Worm (Caenorhabditis elegans) whole organism, late embryonic: ENCODE results near the gene B0495.9.

Experiments
- C38D4.7 ChIP-seq: fragments of 200-800 bp; sonication (Bioruptor generic); optimal IDR thresholded peaks from 2 replicates; lab custom pipeline; 2018; ENCODE audit warnings: mild to moderate bottlenecking, missing genetic modification characterization, moderate library complexity, missing compliant biosample characterization
- Y22D7AL.16 ChIP-seq: sonication (generic microtip); optimal IDR thresholded peaks from 2 replicates; lab custom pipeline; 2016; ENCODE audit warnings: missing genetic modification characterization, missing compliant biosample characterization
- ahr-1 ChIP-seq: sonication (generic microtip); optimal IDR thresholded peaks from 2 replicates; lab custom pipeline; 2016; ENCODE audit warnings: missing genetic modification characterization, missing compliant biosample characterization
- ceh-14 ChIP-seq: sonication (generic microtip); optimal IDR thresholded peaks from 2 replicates; lab custom pipeline; 2016; ENCODE audit warnings: missing genotype, missing genetic modification characterization, missing compliant biosample characterization
- ceh-18 ChIP-seq: sonication (generic microtip); optimal IDR thresholded peaks from 2 replicates; lab custom pipeline; 2016; ENCODE audit warnings: missing genetic modification characterization, missing compliant biosample characterization
- ceh-2 ChIP-seq: sonication (generic microtip); optimal IDR thresholded peaks from 2 replicates; lab custom pipeline; 2016; ENCODE audit warnings: missing genotype, missing genetic modification characterization, missing compliant biosample characterization
- ceh-22 ChIP-seq: sonication (generic microtip); optimal IDR thresholded peaks from 2 replicates; lab custom pipeline; 2017; ENCODE audit warnings: missing biosample characterization, missing genetic modification characterization
- ceh-30 ChIP-seq: fragments of 150-350 bp; optimal IDR thresholded peaks from 2 replicates; lab custom pipeline; 2014; ENCODE audit warnings: missing biosample characterization, missing genetic modification characterization
- ceh-31 ChIP-seq: sonication (generic microtip); optimal IDR thresholded peaks from 2 replicates; lab custom pipeline; 2016; ENCODE audit warnings: missing genetic modification characterization, missing compliant biosample characterization
- ceh-34 ChIP-seq: sonication (generic microtip); optimal IDR thresholded peaks from 2 replicates; lab custom pipeline; 2016; ENCODE audit warnings: mild to moderate bottlenecking, missing genetic modification characterization, missing compliant biosample characterization
- ceh-48 ChIP-seq: sonication (generic microtip); optimal IDR thresholded peaks from 2 replicates; lab custom pipeline; 2016; ENCODE audit warnings: missing genetic modification characterization, inconsistent platforms, missing compliant biosample characterization
- ceh-6 ChIP-seq: fragments of 200-800 bp; sonication (Bioruptor generic); optimal IDR thresholded peaks from 2 replicates; lab custom pipeline; 2018; ENCODE audit warnings: mild to moderate bottlenecking, missing genetic modification characterization, missing compliant biosample characterization
- ceh-9 ChIP-seq: sonication (generic microtip); optimal IDR thresholded peaks from 2 replicates; lab custom pipeline; 2016; ENCODE audit warnings: mild to moderate bottlenecking, missing genetic modification characterization, inconsistent platforms, missing compliant biosample characterization
- che-1 ChIP-seq: sonication (generic microtip); optimal IDR thresholded peaks from 2 replicates; lab custom pipeline; 2016; ENCODE audit warnings: mild to moderate bottlenecking, missing genetic modification characterization, missing compliant biosample characterization
- dmd-4 ChIP-seq: sonication (generic microtip); optimal IDR thresholded peaks from 2 replicates; lab custom pipeline; 2016; ENCODE audit warnings: borderline replicate concordance, missing genetic modification characterization, missing compliant biosample characterization
- elt-2 ChIP-seq: sonication (generic microtip); optimal IDR thresholded peaks from 2 replicates; lab custom pipeline; 2016; ENCODE audit warnings: missing genetic modification reagents, missing genetic modification characterization, missing compliant biosample characterization
- eyg-1 ChIP-seq: sonication (generic microtip); optimal IDR thresholded peaks from 2 replicates; lab custom pipeline; 2016; ENCODE audit warnings: missing genotype, missing genetic modification characterization, missing compliant biosample characterization
- fkh-6 ChIP-seq: sonication (generic microtip); optimal IDR thresholded peaks from 2 replicates; lab custom pipeline; 2016; ENCODE audit warnings: missing genetic modification characterization, missing compliant biosample characterization
- hlh-15 ChIP-seq: sonication (generic microtip); optimal IDR thresholded peaks from 2 replicates; lab custom pipeline; 2016; ENCODE audit warnings: missing genetic modification characterization, missing compliant biosample characterization
- hlh-30 ChIP-seq: sonication (generic microtip); optimal IDR thresholded peaks from 2 replicates; lab custom pipeline; 2017; ENCODE audit warnings: antibody characterized with exemption, missing genetic modification characterization, missing compliant biosample characterization; ENCODE audit not compliant: insufficient read depth
- hlh-8 ChIP-seq: sonication (generic microtip); optimal IDR thresholded peaks from 2 replicates; lab custom pipeline; 2016; ENCODE audit warnings: missing genotype, missing genetic modification characterization, missing compliant biosample characterization
- lim-6 ChIP-seq: sonication (generic microtip); optimal IDR thresholded peaks from 2 replicates; lab custom pipeline; 2016; ENCODE audit warnings: missing genetic modification characterization, missing compliant biosample characterization
- lin-11 ChIP-seq: fragments of 200-800 bp; sonication (Bioruptor generic); optimal IDR thresholded peaks from 2 replicates; lab custom pipeline; 2018; ENCODE audit warnings: mild to moderate bottlenecking, missing genetic modification characterization, missing compliant biosample characterization
- mec-3 ChIP-seq: sonication (generic microtip); optimal IDR thresholded peaks from 2 replicates; lab custom pipeline; 2016; ENCODE audit warnings: borderline replicate concordance, missing genetic modification characterization, missing compliant biosample characterization
- nfya-1 ChIP-seq: sonication (generic microtip); optimal IDR thresholded peaks from 2 replicates; lab custom pipeline; 2017; ENCODE audit warnings: missing genetic modification characterization, mild to moderate bottlenecking, missing compliant biosample characterization, antibody characterized with exemption, moderate library complexity
- pax-1 ChIP-seq: fragments of 150-350 bp; optimal IDR thresholded peaks from 2 replicates; lab custom pipeline; 2014; ENCODE audit warnings: missing biosample characterization, missing genetic modification characterization
- pha-4 ChIP-seq: fragments of 150-350 bp; optimal IDR thresholded peaks from 2 replicates; lab custom pipeline; 2018; ENCODE audit warnings: missing biosample characterization, missing genetic modification reagents, missing genetic modification characterization
- ref-2 ChIP-seq: sonication (generic microtip); optimal IDR thresholded peaks from 2 replicates; lab custom pipeline; 2016; ENCODE audit warnings: missing genetic modification characterization, missing compliant biosample characterization
- sox-2 ChIP-seq: fragments of 200-800 bp; sonication (Bioruptor generic); IDR thresholded peaks from 2 replicates; pipeline ENCODE4 v1.3.6; 2022; ENCODE audit warnings: missing genetic modification reagents, missing genetic modification characterization, missing compliant biosample characterization
- tbx-2 ChIP-seq: sonication (generic microtip); optimal IDR thresholded peaks from 2 replicates; lab custom pipeline; 2016; ENCODE audit warnings: missing genetic modification characterization, missing compliant biosample characterization
- ttx-3 ChIP-seq: sonication (generic microtip); optimal IDR thresholded peaks from 2 replicates; lab custom pipeline; 2016; ENCODE audit warnings: missing genetic modification reagents, missing genetic modification characterization, missing compliant biosample characterization
- unc-42 ChIP-seq: sonication (generic microtip); optimal IDR thresholded peaks from 2 replicates; lab custom pipeline; 2016; ENCODE audit warnings: missing genotype, missing genetic modification characterization, missing compliant biosample characterization
- unc-55 ChIP-seq: sonication (generic microtip); optimal IDR thresholded peaks from 2 replicates; lab custom pipeline; 2017; ENCODE audit warnings: missing biosample characterization, missing genetic modification reagents, missing genetic modification characterization

B0495.9 gene

ce11 chrII:7669409-7669808 is 39.1 kb downstream of the B0495.9 start:
- no peak for TF ChIP-seq unc-55 (GFP tag; lab: Kevin White, UChicago)
- TF ChIP-seq Y22D7AL.16 (tag; lab: Kevin White, UChicago) = no peak
- no peak for TF ChIP-seq ahr-1 (tag; lab: Kevin White, UChicago)
- TF ChIP-seq fkh-6 (tag; lab: Kevin White, UChicago) = no peak
- TF ChIP-seq eyg-1 (tag; lab: Kevin White, UChicago) = no peak
- TF ChIP-seq hlh-8 = no peak
- TF ChIP-seq ceh-48 (tag; lab: Kevin White, UChicago) = no peak
- no peak for TF ChIP-seq ceh-2 (tag; lab: Kevin White, UChicago)
- TF ChIP-seq tbx-2 (tag; lab: Kevin White, UChicago) = peak; percentile 62
- TF ChIP-seq ceh-30 (tag; lab: Kevin White, UChicago) = no peak
- TF ChIP-seq C38D4.7 (GFP tag; lab: Kevin White, UChicago) = no peak
- no peak for TF ChIP-seq ceh-6 (GFP tag; lab: Kevin White, UChicago)
- TF ChIP-seq ttx-3 (tag; lab: Kevin White, UChicago) = no peak
- TF ChIP-seq unc-42 (tag; lab: Kevin White, UChicago) = peak; percentile 57
- TF ChIP-seq ceh-34 (tag; lab: Kevin White, UChicago) = peak; percentile 35
- TF ChIP-seq elt-2 (tag; lab: Kevin White, UChicago) = peak; percentile 35
- TF ChIP-seq ceh-31 (tag; lab: Kevin White, UChicago) = peak; percentile 50
- TF ChIP-seq nfya-1 (tag; lab: Kevin White, UChicago) = peak; percentile 59
- TF ChIP-seq pax-1 = no peak

- TF ChIP-seq pha-4 (tag; lab: Kevin White, UChicago) (no peak), sox-2 (GFP tag; lab: Robert Waterston, UW) (no peak), nfya-1 (tag; lab: Kevin White, UChicago) (no peak), ref-2 (no peak), fkh-6 (tag; lab: Kevin White, UChicago) (no peak), mec-3 (no peak), ceh-6 (GFP tag; lab: Kevin White, UChicago) (no peak), che-1 (tag; lab: Kevin White, UChicago) (no peak), ceh-9 (tag; lab: Kevin White, UChicago) (no peak), hlh-8 (no peak), Y22D7AL.16 (tag; lab: Kevin White, UChicago) (no peak), lim-6 (no peak), ceh-22 (tag; lab: Kevin White, UChicago) (no peak), dmd-4 (tag; lab: Kevin White, UChicago) (no peak), ceh-18 (tag; lab: Kevin White, UChicago) (no peak), hlh-30 (tag; lab: Kevin White, UChicago) (no peak), elt-2 (tag; lab: Kevin White, UChicago) (no peak), hlh-15 (tag; lab: Kevin White, UChicago) (no peak), unc-55 (GFP tag; lab: Kevin White, UChicago) (no peak)
Measured at ce11 chrII:7666967-7667366, 41.5 kb downstream of the B0495.9 start, which contains the start of gene lir-2. TSS of gene lir-2 (plus strand) at chrII:7667267.

DNA sequence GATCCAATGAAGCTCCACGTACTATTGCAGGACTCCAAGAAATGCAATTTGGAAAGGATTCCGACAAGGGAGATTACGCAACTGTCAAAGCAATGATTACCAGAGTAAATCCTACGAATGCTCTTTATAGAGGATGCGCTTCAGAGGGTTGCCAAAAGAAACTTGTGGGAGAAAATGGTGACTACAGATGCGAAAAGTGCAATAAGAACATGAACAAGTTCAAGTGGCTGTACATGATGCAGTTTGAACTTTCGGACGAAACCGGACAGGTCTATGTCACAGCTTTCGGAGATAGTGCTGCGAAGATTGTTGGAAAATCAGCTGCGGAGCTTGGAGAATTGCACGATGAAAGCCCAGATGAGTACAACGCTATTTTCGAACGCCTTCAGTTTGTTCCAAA is 42.2 kb downstream of the B0495.9 start:
- no peak for TF ChIP-seq ceh-14 (tag; lab: Kevin White, UChicago)
- TF ChIP-seq, all 69 proteins: peak for 0

DNA sequence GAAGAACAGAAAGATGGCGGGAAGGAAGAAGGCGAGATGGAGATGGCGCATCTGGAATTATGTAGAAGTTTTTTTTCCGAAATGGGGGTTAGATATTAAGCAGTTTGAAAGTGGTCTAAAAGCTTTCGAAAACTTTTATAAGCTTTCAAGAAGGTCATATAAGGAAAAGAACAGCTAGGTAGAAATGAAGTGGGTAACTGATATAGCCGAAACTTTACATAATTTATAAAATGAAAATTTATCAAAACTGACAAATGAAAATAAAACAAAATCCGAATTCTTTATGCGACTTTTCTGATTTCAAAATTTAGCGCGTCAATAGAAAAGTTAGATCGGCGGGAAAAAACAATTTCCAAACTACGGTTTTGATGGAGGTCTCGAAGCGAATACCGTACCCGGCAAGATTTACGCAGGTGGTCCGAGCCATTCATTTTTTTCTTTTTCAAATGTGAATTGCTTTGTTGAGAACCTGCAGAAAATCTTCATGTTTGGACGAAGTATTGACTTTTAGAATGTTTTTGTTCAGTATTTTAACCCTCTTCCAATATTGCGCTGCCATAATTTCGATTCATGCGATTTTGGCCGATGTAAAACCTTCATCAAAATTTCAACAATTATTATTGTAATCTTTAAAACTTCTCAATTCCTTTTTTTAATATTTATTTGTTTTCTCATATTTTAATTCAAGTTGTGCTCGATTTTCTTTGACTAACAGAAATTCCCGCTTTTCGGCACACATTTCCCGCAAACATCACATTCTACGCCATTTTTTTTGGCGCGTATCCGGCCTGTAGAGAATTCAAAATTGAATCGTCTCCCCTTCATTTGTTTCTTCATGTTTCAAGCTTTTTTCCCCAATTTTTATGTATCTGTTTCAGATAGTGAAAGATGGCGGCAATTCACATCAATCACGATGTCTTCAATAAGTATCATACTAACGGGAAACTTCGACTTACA is 44.5 kb downstream of the B0495.9 start, which contains the start of the genes F18A1.7 and rpa-1:
TSS of gene F18A1.7 (minus strand) at position 51 of the 957 bp plus-strand sequence.
TSS of gene rpa-1 (plus strand) at position 879 of the 957 bp plus-strand sequence.
- TF ChIP-seq elt-2 (tag; lab: Kevin White, UChicago) (no peak), lin-11 (tag; lab: Kevin White, UChicago) (no peak)
- TF ChIP-seq, all 69 proteins: peak for 0
